Worm (Caenorhabditis elegans) whole organism, mixed stage, embryonic: ENCODE results near the gene clec-72.

Source experiments
- M03D4.4 ChIP-seq: sonication (generic microtip); optimal IDR thresholded peaks from 2 replicates; lab custom pipeline; 2017; ENCODE audit warnings: mild to moderate bottlenecking, missing genetic modification characterization, missing compliant biosample characterization
- bed-3 ChIP-seq: fragments of 200-800 bp; sonication (Bioruptor generic); optimal IDR thresholded peaks from 3 replicates; lab custom pipeline; 2018; ENCODE audit warnings: mild to moderate bottlenecking, missing genetic modification characterization, moderate library complexity, missing compliant biosample characterization
- blmp-1 ChIP-seq: fragments of 150-350 bp; optimal IDR thresholded peaks from 2 replicates; lab custom pipeline; 2014; ENCODE audit warnings: missing biosample characterization, missing genetic modification characterization
- ceh-39 ChIP-seq: fragments of 150-350 bp; optimal IDR thresholded peaks from 2 replicates; lab custom pipeline; 2014; ENCODE audit warnings: missing biosample characterization, missing genetic modification characterization
- ceh-43 ChIP-seq: fragments of 200-800 bp; sonication (Bioruptor generic); optimal IDR thresholded peaks from 2 replicates; lab custom pipeline; 2018; ENCODE audit warnings: mild to moderate bottlenecking, missing genetic modification characterization, moderate library complexity, missing compliant biosample characterization
- ceh-83 ChIP-seq: fragments of 200-800 bp; sonication (Bioruptor generic); optimal IDR thresholded peaks from 2 replicates; lab custom pipeline; 2018; ENCODE audit warnings: mild to moderate bottlenecking, missing genetic modification characterization, missing compliant biosample characterization
- cnd-1 ChIP-seq: fragments of 200-800 bp; sonication (Bioruptor generic); optimal IDR thresholded peaks from 2 replicates; lab custom pipeline; 2018; ENCODE audit warnings: mild to moderate bottlenecking, missing genetic modification characterization, missing compliant biosample characterization
- drap-1 ChIP-seq: fragments of 200-800 bp; sonication (Bioruptor generic); optimal IDR thresholded peaks from 3 replicates; lab custom pipeline; 2018; ENCODE audit warnings: mild to moderate bottlenecking, missing genetic modification characterization, missing compliant biosample characterization
- elt-1 ChIP-seq: sonication (generic microtip); optimal IDR thresholded peaks from 2 replicates; lab custom pipeline; 2017; ENCODE audit warnings: missing genetic modification characterization, mild to moderate bottlenecking, missing compliant biosample characterization, antibody characterized with exemption, moderate library complexity, borderline replicate concordance; ENCODE audit not compliant: insufficient read depth
- flh-1 ChIP-seq: fragments of 200-800 bp; sonication (Bioruptor generic); optimal IDR thresholded peaks from 2 replicates; lab custom pipeline; 2018; ENCODE audit warnings: mild to moderate bottlenecking, missing genetic modification characterization, moderate library complexity, missing compliant biosample characterization
- ham-2 ChIP-seq: fragments of 200-800 bp; sonication (Bioruptor generic); optimal IDR thresholded peaks from 2 replicates; lab custom pipeline; 2018; ENCODE audit warnings: mild to moderate bottlenecking, missing genetic modification characterization, missing compliant biosample characterization
- hlh-1 ChIP-seq: fragments of 150-350 bp; optimal IDR thresholded peaks from 2 replicates; lab custom pipeline; 2014; ENCODE audit warnings: missing biosample characterization, missing genetic modification reagents, missing genetic modification characterization
- lin-13 ChIP-seq: fragments of 150-350 bp; optimal IDR thresholded peaks from 2 replicates; lab custom pipeline; 2014; ENCODE audit warnings: missing biosample characterization, missing genetic modification characterization
- lin-32 ChIP-seq: fragments of 200-800 bp; sonication (Bioruptor generic); optimal IDR thresholded peaks from 2 replicates; lab custom pipeline; 2018; ENCODE audit warnings: mild to moderate bottlenecking, missing genetic modification characterization, missing compliant biosample characterization
- lsy-2 ChIP-seq: fragments of 150-350 bp; optimal IDR thresholded peaks from 2 replicates; lab custom pipeline; 2014; ENCODE audit warnings: missing biosample characterization, missing genetic modification characterization
- mep-1 ChIP-seq: fragments of 150-350 bp; optimal IDR thresholded peaks from 2 replicates; lab custom pipeline; 2017; ENCODE audit warnings: missing biosample characterization, missing genetic modification reagents, missing genetic modification characterization, inconsistent platforms
- mls-2 ChIP-seq: sonication (generic microtip); optimal IDR thresholded peaks from 2 replicates; lab custom pipeline; 2016; ENCODE audit warnings: mild to moderate bottlenecking, missing genetic modification characterization, moderate library complexity, missing compliant biosample characterization
- nhr-2 ChIP-seq: fragments of 150-350 bp; optimal IDR thresholded peaks from 2 replicates; lab custom pipeline; 2014; ENCODE audit warnings: missing biosample characterization, missing genetic modification characterization
- nhr-237 ChIP-seq: fragments of 150-350 bp; optimal IDR thresholded peaks from 2 replicates; lab custom pipeline; 2014; ENCODE audit warnings: missing biosample characterization, missing genetic modification characterization
- nhr-28 ChIP-seq: fragments of 150-350 bp; optimal IDR thresholded peaks from 2 replicates; lab custom pipeline; 2014; ENCODE audit warnings: missing biosample characterization, missing genetic modification characterization
- pha-4 ChIP-seq: fragments of 150-350 bp; optimal IDR thresholded peaks from 2 replicates; lab custom pipeline; 2018; ENCODE audit warnings: missing biosample characterization, missing genetic modification reagents, missing genetic modification characterization
- snpc-4 ChIP-seq: fragments of 150-350 bp; optimal IDR thresholded peaks from 2 replicates; lab custom pipeline; 2014; ENCODE audit warnings: missing biosample characterization, missing genetic modification characterization
- sptf-1 ChIP-seq: sonication (generic microtip); optimal IDR thresholded peaks from 2 replicates; lab custom pipeline; 2017; ENCODE audit warnings: mild to moderate bottlenecking, missing genetic modification characterization, moderate library complexity, missing compliant biosample characterization
- tbx-8 ChIP-seq: fragments of 200-800 bp; sonication (Bioruptor generic); optimal IDR thresholded peaks from 2 replicates; lab custom pipeline; 2018; ENCODE audit warnings: mild to moderate bottlenecking, missing genetic modification characterization, moderate library complexity, missing compliant biosample characterization
- unc-120 ChIP-seq: sonication (generic microtip); optimal IDR thresholded peaks from 2 replicates; lab custom pipeline; 2017; ENCODE audit warnings: missing genetic modification characterization, missing compliant biosample characterization; ENCODE audit not compliant: poor library complexity, severe bottlenecking
- unc-62 ChIP-seq: fragments of 150-350 bp; optimal IDR thresholded peaks from 2 replicates; lab custom pipeline; 2014; ENCODE audit warnings: missing biosample characterization, missing genetic modification reagents, missing genetic modification characterization
- zip-8 ChIP-seq: fragments of 150-350 bp; optimal IDR thresholded peaks from 2 replicates; lab custom pipeline; 2014; ENCODE audit warnings: missing biosample characterization, missing genetic modification characterization
- ztf-11 ChIP-seq: fragments of 150-350 bp; optimal IDR thresholded peaks from 2 replicates; lab custom pipeline; 2014; ENCODE audit warnings: missing biosample characterization, missing genetic modification characterization

clec-72 gene

DNA sequence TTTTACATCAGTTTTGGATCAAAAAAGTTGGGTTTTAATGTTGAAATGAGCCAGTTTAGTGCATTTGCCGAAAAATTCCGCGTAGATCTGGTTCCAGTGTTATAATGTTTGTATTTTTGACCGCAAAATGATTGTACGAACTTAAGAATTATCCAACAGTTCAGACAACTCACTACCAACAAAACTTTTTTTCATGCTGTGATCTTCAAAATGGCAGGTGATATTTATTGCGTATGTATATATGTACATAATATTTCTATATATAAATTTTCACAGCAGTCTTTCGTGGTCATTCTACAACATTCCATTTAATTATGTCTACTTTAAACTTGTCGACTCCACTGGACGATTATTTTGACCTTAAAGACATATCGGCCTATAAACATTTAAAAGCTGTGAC lies 29.3 kb upstream of the clec-72 start, which contains the start of gene srz-20:
Gene srz-20, plus strand, starts transcription at position 301 of the 400 bp plus-strand sequence.
- TF ChIP-seq lin-32 (GFP tag; lab: Kevin White, UChicago): no peak
- no peak for TF ChIP-seq flh-1 (GFP tag; lab: Kevin White, UChicago)
- no peak for TF ChIP-seq elt-1 (tag; lab: Kevin White, UChicago)
- TF ChIP-seq, all 35 proteins: peak for 0

DNA sequence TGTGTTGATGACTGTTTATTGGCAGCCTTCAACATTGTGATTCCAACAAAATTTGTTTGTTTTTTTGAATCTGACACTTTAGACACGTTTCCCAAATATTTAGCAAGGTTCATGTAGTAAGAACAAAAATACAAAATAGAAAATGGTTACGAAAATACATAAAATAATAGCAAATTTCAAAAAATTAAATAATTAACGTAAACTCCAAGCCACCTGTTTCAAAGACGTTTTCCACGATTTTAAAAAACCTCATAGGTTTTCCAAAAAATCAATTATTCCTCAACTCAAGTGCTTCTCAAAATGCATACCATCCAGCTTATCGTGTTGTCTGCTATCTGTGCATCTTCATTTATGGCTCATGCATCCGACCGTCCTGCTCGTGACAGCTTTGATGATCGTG lies 27.2 kb upstream of the clec-72 start, which contains the start of gene F56D6.14:
Gene F56D6.14, plus strand, starts transcription at position 301 of the 400 bp plus-strand sequence.
- TF ChIP-seq mep-1 (tag; lab: Kevin White, UChicago) (no peak), lin-32 (GFP tag; lab: Kevin White, UChicago) (no peak), ceh-39 (no peak), lin-13 (tag; lab: Kevin White, UChicago) (no peak), nhr-2 (tag; lab: Kevin White, UChicago) (no peak), zip-8 (tag; lab: Kevin White, UChicago) (no peak), ztf-11 (tag; lab: Kevin White, UChicago) (no peak), unc-62 (GFP tag; lab: Kevin White, UChicago) (no peak), bed-3 (no peak)
- TF ChIP-seq, all 35 proteins: peak for 0

DNA sequence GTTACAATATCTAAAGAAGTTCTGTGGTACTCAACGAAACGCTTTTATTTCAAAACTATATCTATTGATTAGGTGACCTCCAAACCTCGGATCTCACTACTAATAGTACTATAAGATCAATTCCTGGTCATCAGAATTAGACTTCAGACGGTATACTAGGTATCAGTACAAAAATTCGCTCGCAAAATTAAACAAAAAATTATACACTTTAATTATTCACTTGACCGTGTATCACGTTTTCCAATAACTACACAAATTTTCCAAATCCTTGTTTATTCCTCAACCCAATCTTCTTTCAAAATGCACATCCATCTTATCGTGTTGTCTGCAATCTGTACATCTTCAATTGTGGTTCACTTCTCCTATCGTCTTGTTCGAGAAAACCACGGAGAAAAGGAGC lies 26.5 kb upstream of the clec-72 start, which contains the start of gene F56D6.23:
Gene F56D6.23, plus strand, starts transcription at position 301 of the 400 bp plus-strand sequence.
- no peak for TF ChIP-seq bed-3
- no peak for TF ChIP-seq cnd-1

DNA sequence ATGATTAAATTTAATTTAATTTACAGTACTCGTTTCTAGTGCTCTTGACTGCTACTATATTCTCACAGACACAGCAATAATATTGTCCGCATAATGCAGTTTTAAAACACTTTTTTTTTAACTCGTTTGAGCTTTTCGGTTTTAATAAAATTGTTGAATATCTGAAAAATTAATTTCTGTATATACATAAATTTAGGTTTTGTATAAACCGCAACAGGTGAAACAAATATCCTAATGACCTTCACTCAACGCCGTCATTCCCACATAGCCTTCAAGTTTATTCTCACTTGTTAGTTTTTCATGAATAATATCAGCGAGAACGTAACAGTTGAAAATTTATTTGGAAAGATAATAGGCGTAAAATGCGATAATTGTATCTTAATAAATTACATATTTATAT lies 25.1 kb upstream of the clec-72 start, which contains the start of gene srz-19:
Gene srz-19, plus strand, starts transcription at position 301 of the 400 bp plus-strand sequence.
- no peak for TF ChIP-seq lsy-2 (tag; lab: Kevin White, UChicago)
- no peak for TF ChIP-seq bed-3
- TF ChIP-seq elt-1 (tag; lab: Kevin White, UChicago): no peak
- no peak for TF ChIP-seq tbx-8
- no peak for TF ChIP-seq sptf-1
- TF ChIP-seq pha-4 (tag; lab: Kevin White, UChicago): no peak
- TF ChIP-seq ceh-39: no peak
- no peak for TF ChIP-seq hlh-1
- TF ChIP-seq mep-1 (tag; lab: Kevin White, UChicago): no peak
- no peak for TF ChIP-seq unc-120
- no peak for TF ChIP-seq nhr-237
- no peak for TF ChIP-seq unc-62 (GFP tag; lab: Kevin White, UChicago)
- no peak for TF ChIP-seq nhr-28 (tag; lab: Kevin White, UChicago)
- TF ChIP-seq ham-2 (GFP tag; lab: Kevin White, UChicago): no peak
- TF ChIP-seq ceh-83 (GFP tag; lab: Kevin White, UChicago): no peak
- TF ChIP-seq M03D4.4 (tag; lab: Kevin White, UChicago): no peak

DNA sequence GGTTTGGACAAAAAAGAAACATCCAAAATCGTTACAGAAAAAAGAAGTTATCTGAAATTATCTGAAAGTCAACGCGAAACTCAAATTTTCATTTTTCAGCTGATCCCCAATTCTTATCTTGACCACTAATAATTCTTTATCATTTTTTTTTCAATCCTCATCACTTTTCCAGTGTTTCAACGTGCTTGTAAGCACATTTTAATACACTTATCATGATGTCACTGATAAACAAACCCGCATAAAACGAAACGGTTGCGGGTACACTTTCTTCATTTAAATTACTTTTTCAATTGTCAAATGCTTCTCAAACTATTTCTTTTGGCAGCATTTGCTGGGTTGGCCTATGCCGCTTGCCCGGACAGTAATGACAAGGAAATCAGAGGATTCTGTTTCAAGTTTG lies 22.7 kb upstream of the clec-72 start, which contains the start of gene clec-67:
Gene clec-67, plus strand, starts transcription at position 268 of the 400 bp plus-strand sequence.
- TF ChIP-seq drap-1 (GFP tag; lab: Kevin White, UChicago) (no peak), unc-120 (no peak), nhr-28 (tag; lab: Kevin White, UChicago) (no peak), mep-1 (tag; lab: Kevin White, UChicago) (no peak), mls-2 (tag; lab: Kevin White, UChicago) (no peak), hlh-1 (no peak), bed-3 (no peak), blmp-1 (no peak)

DNA sequence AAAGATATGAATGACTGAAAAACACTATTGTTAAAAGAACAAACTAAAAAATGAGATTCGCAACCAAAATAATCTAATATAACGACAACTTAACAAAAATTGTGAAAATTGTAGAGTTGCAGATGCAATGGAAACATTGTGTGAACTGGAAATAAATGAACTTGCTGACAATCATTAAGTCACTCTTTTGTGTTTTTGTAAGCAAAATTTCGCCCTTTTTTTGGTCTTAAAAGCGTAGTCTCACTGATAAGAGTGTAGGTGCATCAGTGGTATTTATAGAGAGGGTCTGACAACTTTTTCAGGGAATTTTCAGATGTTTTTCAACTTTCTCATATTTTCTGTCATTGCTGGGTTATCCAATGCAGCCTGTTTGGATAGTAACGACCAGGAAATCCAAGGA lies 18.5 kb upstream of the clec-72 start, which contains the start of gene clec-68:
Gene clec-68, plus strand, starts transcription at position 301 of the 400 bp plus-strand sequence.
- no peak for TF ChIP-seq mls-2 (tag; lab: Kevin White, UChicago)
- TF ChIP-seq cnd-1: no peak
- TF ChIP-seq lin-32 (GFP tag; lab: Kevin White, UChicago): no peak
- TF ChIP-seq snpc-4 (tag; lab: Kevin White, UChicago): no peak
- no peak for TF ChIP-seq ceh-43 (GFP tag; lab: Kevin White, UChicago)
- TF ChIP-seq bed-3: no peak
